Fruit fly (Drosophila melanogaster): ENCODE measurements around the gene tHMG1.

- TF ChIP-seq br (GFP tag; optimal IDR thresholded peaks at IDR 0.05) (no peak), psq (GFP tag; optimal IDR thresholded peaks at IDR 0.05) (no peak)
Measured at dm6 chr3R:22461673-22462585, 29.7 kb upstream of the tHMG1 start, which contains the start of the genes Rpn7 and AP-2mu.
